Fruit fly (Drosophila melanogaster) whole organism, adult: ENCODE measurements around the gene Cfp1.

Experiments
- CG12768 ChIP-seq: fragments of 200-800 bp; sonication (Bioruptor generic); optimal IDR thresholded peaks from 2 replicates; lab custom pipeline; 2017; ENCODE audit warnings: missing biosample characterization, missing genetic modification characterization, mild to moderate bottlenecking, moderate library complexity, missing genetic modification reagents
- CG14711 ChIP-seq: fragments of 200-800 bp; sonication (Bioruptor generic); optimal IDR thresholded peaks from 2 replicates; lab custom pipeline; 2018; ENCODE audit warnings: missing biosample characterization, mild to moderate bottlenecking, missing genetic modification characterization, moderate library complexity
- CG7045 ChIP-seq: fragments of 200-800 bp; sonication (Bioruptor generic); optimal IDR thresholded peaks from 2 replicates; lab custom pipeline; 2017; ENCODE audit warnings: missing biosample characterization, mild to moderate bottlenecking, missing genetic modification characterization
- Clk ChIP-seq: fragments of 200-800 bp; sonication (Bioruptor generic); optimal IDR thresholded peaks from 2 replicates; lab custom pipeline; 2017; ENCODE audit warnings: missing biosample characterization, missing genetic modification characterization
- Crg-1 ChIP-seq: fragments of 200-800 bp; sonication (Bioruptor generic); optimal IDR thresholded peaks from 2 replicates; lab custom pipeline; 2016; ENCODE audit warnings: missing biosample characterization, missing genetic modification characterization
- Hr96 ChIP-seq: fragments of 200-800 bp; sonication (Bioruptor generic); optimal IDR thresholded peaks from 2 replicates; lab custom pipeline; 2016; ENCODE audit warnings: missing biosample characterization, missing genetic modification characterization
- cic ChIP-seq: fragments of 200-800 bp; sonication (Bioruptor generic); optimal IDR thresholded peaks from 2 replicates; lab custom pipeline; 2017; ENCODE audit warnings: missing biosample characterization, mild to moderate bottlenecking, missing genetic modification characterization, moderate library complexity
- pad ChIP-seq: fragments of 200-800 bp; sonication (Bioruptor generic); optimal IDR thresholded peaks from 3 replicates; lab custom pipeline; 2017; ENCODE audit warnings: missing biosample characterization, missing genetic modification characterization, mild to moderate bottlenecking, moderate library complexity, missing genetic modification reagents
- tj ChIP-seq: fragments of 200-800 bp; sonication (Bioruptor generic); optimal IDR thresholded peaks from 3 replicates; lab custom pipeline; 2017; ENCODE audit warnings: missing biosample characterization, mild to moderate bottlenecking, missing genetic modification characterization, moderate library complexity
- toe ChIP-seq: fragments of 200-800 bp; sonication (Bioruptor generic); optimal IDR thresholded peaks from 2 replicates; lab custom pipeline; 2016; ENCODE audit warnings: missing biosample characterization, missing genetic modification characterization

- TF ChIP-seq Hr96 (GFP tag; lab: Kevin White, UChicago) (no peak), tj (GFP tag; lab: Kevin White, UChicago) (no peak), CG14711 (tag; lab: Kevin White, UChicago) (no peak), toe (GFP tag; lab: Kevin White, UChicago) (no peak), Clk (GFP tag; lab: Kevin White, UChicago) (no peak), CG7045 (GFP tag; lab: Kevin White, UChicago) (no peak), CG12768 (GFP tag; lab: Kevin White, UChicago) (no peak), pad (GFP tag; lab: Kevin White, UChicago) (no peak), cic (GFP tag; lab: Kevin White, UChicago) (no peak), Crg-1 (no peak)
Observed at dm6 chrX:9284024-9284738, 11.4 kb upstream of the Cfp1 start, which contains the start of gene lz.
